Worm (Caenorhabditis elegans) whole organism, L4 larva: Measurements from ENCODE around the gene nhr-115.
"Not testable (repeated sequence)": the region's sequence is repeated elsewhere in the genome, so short reads cannot be mapped to it uniquely, and the experiment has no call there.

Source experiments
- F44E2.7 ChIP-seq: fragments of 200-800 bp; sonication (Bioruptor generic); IDR thresholded peaks from 2 replicates; pipeline ENCODE4 v2.1.2; 2022; ENCODE audit warnings: missing genetic modification characterization, missing compliant biosample characterization
- Y5F2A.4 ChIP-seq: fragments of 200-800 bp; sonication (Bioruptor generic); optimal IDR thresholded peaks from 2 replicates; lab custom pipeline; 2018; ENCODE audit warnings: mild to moderate bottlenecking, missing genetic modification characterization, missing compliant biosample characterization
- ZK546.5 ChIP-seq, 2 experiments: sonication (generic microtip); optimal IDR thresholded peaks; 2 replicates each; lab custom pipeline; 2017; ENCODE audit warnings: missing biosample characterization in 2 of 2, missing genetic modification characterization in 2 of 2
- ceh-82 ChIP-seq: sonication (generic microtip); optimal IDR thresholded peaks from 2 replicates; lab custom pipeline; 2017; ENCODE audit warnings: missing biosample characterization, missing genetic modification characterization
- egl-27 ChIP-seq: sonication (generic microtip); optimal IDR thresholded peaks from 3 replicates; lab custom pipeline; 2017; ENCODE audit warnings: missing biosample characterization, missing genetic modification reagents, missing genetic modification characterization
- hlh-11 ChIP-seq: fragments of 200-800 bp; sonication (Bioruptor generic); optimal IDR thresholded peaks from 2 replicates; lab custom pipeline; 2018; ENCODE audit warnings: mild to moderate bottlenecking, missing genetic modification characterization, missing compliant biosample characterization
- nhr-11 ChIP-seq: fragments of 150-350 bp; optimal IDR thresholded peaks from 2 replicates; lab custom pipeline; 2014; ENCODE audit warnings: missing biosample characterization, missing genetic modification characterization
- nhr-237 ChIP-seq: sonication (generic microtip); optimal IDR thresholded peaks from 2 replicates; lab custom pipeline; 2017; ENCODE audit warnings: missing biosample characterization, missing genetic modification characterization
- nhr-28 ChIP-seq: fragments of 150-350 bp; optimal IDR thresholded peaks from 2 replicates; lab custom pipeline; 2014; ENCODE audit warnings: missing biosample characterization, missing genetic modification characterization
- snpc-4 ChIP-seq: fragments of 150-350 bp; optimal IDR thresholded peaks from 2 replicates; lab custom pipeline; 2014; ENCODE audit warnings: missing biosample characterization, missing genetic modification characterization
- unc-130 ChIP-seq: sonication (generic microtip); optimal IDR thresholded peaks from 2 replicates; lab custom pipeline; 2016; ENCODE audit warnings: missing genetic modification reagents, missing genetic modification characterization, missing compliant biosample characterization
- unc-39 ChIP-seq: sonication (generic microtip); optimal IDR thresholded peaks from 2 replicates; lab custom pipeline; 2017; ENCODE audit warnings: missing biosample characterization, missing genetic modification characterization

ce11 chrV:2322466-2322865 is 30.1 kb downstream of the nhr-115 start, which contains the start of gene pud-1.2:
- not testable (repeated sequence) for TF ChIP-seq hlh-11 (tag; lab: Kevin White, UChicago); unc-130 (GFP tag; lab: Kevin White, UChicago); nhr-237 (tag; lab: Kevin White, UChicago); nhr-28 (tag; lab: Kevin White, UChicago); Y5F2A.4 (GFP tag; lab: Kevin White, UChicago); egl-27 (tag; lab: Kevin White, UChicago); unc-39 (tag; lab: Kevin White, UChicago); F44E2.7 (GFP tag; lab: Robert Waterston, UW); snpc-4; ceh-82; ZK546.5 (tag; optimal IDR thresholded peaks at IDR 0.05; lab: Kevin White, UChicago); nhr-11 (tag; lab: Kevin White, UChicago)
